Fruit fly (Drosophila melanogaster): ENCODE measurements around the gene p115.

DNA sequence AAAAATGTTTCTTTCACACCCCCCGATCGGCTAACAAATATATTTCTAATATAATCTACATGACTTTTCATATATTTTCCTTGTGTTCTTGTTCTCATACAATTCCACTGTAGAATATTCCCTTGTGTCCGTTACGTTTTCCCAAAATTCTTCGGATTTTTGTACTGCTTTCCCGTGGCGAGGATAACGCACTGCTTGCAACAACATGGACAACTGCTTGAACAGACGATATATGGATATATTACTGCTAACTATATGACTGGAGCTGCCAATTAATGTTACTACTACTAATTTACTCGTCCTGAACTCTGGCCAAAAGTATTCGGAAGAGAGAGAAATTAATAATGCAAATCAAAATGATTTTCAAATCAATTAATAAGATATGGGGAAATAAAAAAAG lies 31.1 kb downstream of the p115 start:
- TF ChIP-seq CG13204 (GFP tag; optimal IDR thresholded peaks at IDR 0.05): no peak
- TF ChIP-seq CG14655 (GFP tag; optimal IDR thresholded peaks at IDR 0.05): no peak
- no peak for TF ChIP-seq CG8301 (tag; optimal IDR thresholded peaks at IDR 0.05)
- TF ChIP-seq rn (GFP tag; IDR thresholded peaks at IDR 0.05): no peak
- no peak for TF ChIP-seq CG12605 (GFP tag; IDR thresholded peaks at IDR 0.05)
- TF ChIP-seq CG9948 (tag; optimal IDR thresholded peaks at IDR 0.05): no peak
- no peak for TF ChIP-seq gl (tag; optimal IDR thresholded peaks at IDR 0.05)
- TF ChIP-seq CG32121 (GFP tag; IDR thresholded peaks at IDR 0.05): no peak
- no peak for TF ChIP-seq CG4496 (GFP tag; IDR thresholded peaks at IDR 0.05)
- TF ChIP-seq Ets98B (GFP tag; IDR thresholded peaks at IDR 0.05): no peak
- TF ChIP-seq CG10348 (GFP tag; IDR thresholded peaks at IDR 0.05): no peak
- no peak for TF ChIP-seq fd96Ca (GFP tag; IDR thresholded peaks at IDR 0.05)
